Fruit fly (Drosophila melanogaster): ENCODE results near the gene CG12883.

The CG12883 gene

DNA sequence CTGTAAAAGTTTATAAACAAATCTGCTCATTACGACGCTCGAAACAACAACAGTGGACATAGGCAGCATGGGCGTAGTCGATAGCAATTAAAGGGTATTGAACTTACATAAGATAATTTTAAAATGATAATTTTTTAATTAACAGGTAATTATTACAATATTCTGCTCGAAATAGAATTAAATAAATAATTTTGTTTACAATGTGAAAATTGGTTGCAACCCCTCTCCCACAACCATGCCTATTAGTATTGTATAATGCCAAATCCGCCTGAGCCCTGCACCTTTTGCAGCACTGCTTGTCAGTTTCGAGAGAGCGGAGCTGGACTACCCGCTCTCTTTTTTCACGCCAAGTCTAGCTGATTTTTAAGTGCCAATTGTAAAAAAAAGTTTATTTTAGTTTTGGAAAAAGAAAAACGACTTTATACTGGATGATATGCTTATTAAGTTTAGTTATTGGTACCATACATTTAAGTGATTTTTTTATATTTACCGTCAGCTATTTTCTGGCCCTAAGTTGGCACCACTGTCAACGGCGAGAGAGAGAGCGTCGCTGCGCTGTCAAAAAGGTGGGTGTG, 43.0 kb upstream of the CG12883 start, which contains the start of the genes CG5611 and Mtl (continued):
- TF ChIP-seq gro (GFP tag; optimal IDR thresholded peaks at IDR 0.05) (peak; percentile 97), CG14441 (GFP tag; IDR thresholded peaks at IDR 0.05) (peak; percentile 100), ssp (GFP tag; IDR thresholded peaks at IDR 0.05) (peak; percentile 98), GATAe (GFP tag; conservative IDR thresholded peaks at IDR 0.05) (peak; percentile 99), Ets65A (GFP tag) (peak; percentile 100), CG17328 (GFP tag; IDR thresholded peaks at IDR 0.05) (peak; percentile 100), CG31224 (GFP tag; IDR thresholded peaks at IDR 0.05) (peak; percentile 99), CG17829 (tag; optimal IDR thresholded peaks at IDR 0.05) (peak; percentile 100), TFAM (GFP tag; optimal IDR thresholded peaks at IDR 0.05) (peak; percentile 95), BEAF-32 (GFP tag; optimal IDR thresholded peaks at IDR 0.05) (peak; percentile 50), CG14050 (GFP tag; IDR thresholded peaks at IDR 0.05) (peak; percentile 99), tgo (GFP tag; IDR thresholded peaks at IDR 0.05) (peak; percentile 100), CG18619 (GFP tag; optimal IDR thresholded peaks at IDR 0.05) (peak; percentile 100), btn (GFP tag; optimal IDR thresholded peaks at IDR 0.05) (peak; percentile 87), CG8281 (tag; optimal IDR thresholded peaks at IDR 0.05) (peak; percentile 96), fd3F (GFP tag; optimal IDR thresholded peaks at IDR 0.05) (peak; percentile 100), CG3995 (GFP tag; optimal IDR thresholded peaks at IDR 0.05) (peak; percentile 88), HLHmδ (GFP tag; optimal IDR thresholded peaks at IDR 0.05) (peak; percentile 26), pum (GFP tag; optimal IDR thresholded peaks at IDR 0.05) (peak; percentile 97), gcm2 (GFP tag; optimal IDR thresholded peaks at IDR 0.05) (peak; percentile 98), vnd (GFP tag; IDR thresholded peaks at IDR 0.05; ENCODE audit: partially characterized antibody) (no peak), ind (GFP tag; optimal IDR thresholded peaks at IDR 0.05) (peak; percentile 100), tna (GFP tag; IDR thresholded peaks at IDR 0.05; ENCODE audit: partially characterized antibody) (no peak), Nf-YB (GFP tag; optimal IDR thresholded peaks at IDR 0.05) (peak; percentile 92), seq (GFP tag; IDR thresholded peaks at IDR 0.05) (peak; percentile 100), z (GFP tag; IDR thresholded peaks at IDR 0.05) (peak; percentile 87), da (GFP tag; optimal IDR thresholded peaks at IDR 0.05) (peak; percentile 94), dmrt99B (tag; optimal IDR thresholded peaks at IDR 0.05) (peak; percentile 100), bigmax (GFP tag; optimal IDR thresholded peaks at IDR 0.05) (peak; percentile 84), CG16813 (GFP tag; IDR thresholded peaks at IDR 0.05; ENCODE audit: partially characterized antibody) (0 out of 3 replicates have a peak, but pooled peaks have one; percentile 43), danr (GFP tag; IDR thresholded peaks at IDR 0.05) (peak; percentile 100), Asciz (GFP tag; optimal IDR thresholded peaks at IDR 0.05) (peak; percentile 99), vvl (GFP tag; IDR thresholded peaks at IDR 0.05) (peak; percentile 100), bsh (GFP tag; optimal IDR thresholded peaks at IDR 0.05) (peak; percentile 93 to 100), lbe (GFP tag; optimal IDR thresholded peaks at IDR 0.05) (peak; percentile 98), CG14710 (tag; optimal IDR thresholded peaks at IDR 0.05) (peak; percentile 99), ase (GFP tag; IDR thresholded peaks at IDR 0.05) (peak; percentile 100), luna (GFP tag; optimal IDR thresholded peaks at IDR 0.05) (peak; percentile 93), CG34422 (GFP tag; IDR thresholded peaks at IDR 0.05) (peak; percentile 100), fu2 (GFP tag; optimal IDR thresholded peaks at IDR 0.05) (peak; percentile 97), dan (GFP tag; IDR thresholded peaks at IDR 0.05) (peak; percentile 99), slbo (GFP tag; IDR thresholded peaks at IDR 0.05) (peak; percentile 100), chm (GFP tag; IDR thresholded peaks at IDR 0.05) (peak; percentile 100), Bdp1 (GFP tag; optimal IDR thresholded peaks at IDR 0.05) (peak; percentile 93), chinmo (GFP tag; IDR thresholded peaks at IDR 0.05; ENCODE audit: partially characterized antibody) (no peak), CG12071 (GFP tag; optimal IDR thresholded peaks at IDR 0.05) (peak; percentile 99), CG8388 (GFP tag; optimal IDR thresholded peaks at IDR 0.05) (peak; percentile 99), br (optimal IDR thresholded peaks at IDR 0.05) (no peak), sqz (GFP tag; optimal IDR thresholded peaks at IDR 0.05) (peak; percentile 99), Bgb (GFP tag; IDR thresholded peaks at IDR 0.05; ENCODE audit: partially characterized antibody) (peak; percentile 40; the same call in 1 of the 2 replicates)

All from whole organism, embryonic.